Fruit fly (Drosophila melanogaster) Kc167 (cell line): ENCODE data around the gene Ccdc114.

Experiments
- Myc ChIP-seq: fragments of >200 bp; optimal IDR thresholded peaks from 2 replicates; lab custom pipeline; 2017; ENCODE audit warnings: missing external identifiers
- Sin3A ChIP-seq: fragments of >200 bp; optimal IDR thresholded peaks from 2 replicates; lab custom pipeline; 2018; ENCODE audit warnings: missing external identifiers
- h ChIP-seq: fragments of >200 bp; optimal IDR thresholded peaks from 3 replicates; lab custom pipeline; 2018; ENCODE audit warnings: missing external identifiers
- insv ChIP-seq: fragments of >200 bp; optimal IDR thresholded peaks from 3 replicates; lab custom pipeline; 2018; ENCODE audit warnings: missing external identifiers
- psq ChIP-seq: fragments of >200 bp; optimal IDR thresholded peaks from 2 replicates; lab custom pipeline; 2017; ENCODE audit warnings: missing external identifiers
- ttk ChIP-seq: sonication (Bioruptor generic); optimal IDR thresholded peaks from 2 replicates; lab custom pipeline; 2017; ENCODE audit warnings: missing external identifiers

Ccdc114 gene

dm6 chr3R:16573483-16574145, 50.9 kb downstream of the Ccdc114 start, which contains the start of gene CG14903:
TSS of gene CG14903 (minus strand) at chr3R:16573752.
- TF ChIP-seq Sin3A (no peak), psq (lab: Kevin White, UChicago) (no peak), h (lab: Kevin White, UChicago) (no peak), Myc (lab: Kevin White, UChicago) (no peak), insv (lab: Kevin White, UChicago) (no peak), ttk (lab: Kevin White, UChicago) (no peak)
